Fruit fly (Drosophila melanogaster) whole organism, embryonic: Measurements from ENCODE around the gene Gale.

Experiments used
- Aef1 ChIP-seq: fragments of 200-800 bp; sonication (Bioruptor generic); IDR thresholded peaks from 3 replicates; pipeline ENCODE4 v1.3.6; 2022; ENCODE audit warnings: missing biosample characterization, missing genetic modification characterization
- CG10147 ChIP-seq: fragments of 200-800 bp; sonication (Bioruptor generic); optimal IDR thresholded peaks from 2 replicates; lab custom pipeline; 2019; ENCODE audit warnings: missing biosample characterization, mild to moderate bottlenecking, missing genetic modification characterization, moderate library complexity
- CG10979 ChIP-seq: fragments of 200-800 bp; sonication (Bioruptor generic); optimal IDR thresholded peaks from 2 replicates; lab custom pipeline; 2018; ENCODE audit warnings: missing biosample characterization, mild to moderate bottlenecking, missing genetic modification characterization, moderate library complexity
- CG11723 ChIP-seq: fragments of 200-800 bp; sonication (Bioruptor generic); optimal IDR thresholded peaks from 2 replicates; lab custom pipeline; 2017; ENCODE audit warnings: missing biosample characterization, mild to moderate bottlenecking, missing genetic modification characterization
- CG12219 ChIP-seq: fragments of 200-800 bp; sonication (Bioruptor generic); optimal IDR thresholded peaks from 3 replicates; lab custom pipeline; 2018; ENCODE audit warnings: missing biosample characterization, mild to moderate bottlenecking, missing genetic modification characterization
- CG1647 ChIP-seq: fragments of 200-800 bp; sonication (Bioruptor generic); optimal IDR thresholded peaks from 3 replicates; lab custom pipeline; 2016; ENCODE audit warnings: missing biosample characterization, missing genetic modification characterization
- CG17802 ChIP-seq: fragments of 200-800 bp; sonication (Bioruptor generic); optimal IDR thresholded peaks from 2 replicates; lab custom pipeline; 2018; ENCODE audit warnings: missing biosample characterization, mild to moderate bottlenecking, missing genetic modification characterization, moderate library complexity
- CG18262 ChIP-seq: fragments of 200-800 bp; optimal IDR thresholded peaks from 3 replicates; lab custom pipeline; 2019; ENCODE audit warnings: missing biosample characterization, mild to moderate bottlenecking, missing genetic modification characterization, moderate library complexity
- CG30431 ChIP-seq: fragments of 200-800 bp; sonication (Bioruptor generic); optimal IDR thresholded peaks from 2 replicates; lab custom pipeline; 2017; ENCODE audit warnings: missing biosample characterization, missing genetic modification characterization
- CG3847 ChIP-seq: fragments of 200-800 bp; sonication (Bioruptor generic); IDR thresholded peaks from 2 replicates; pipeline ENCODE4 v1.3.6; 2022; ENCODE audit warnings: missing biosample characterization, missing genetic modification characterization
- CG4360 ChIP-seq: fragments of 200-800 bp; sonication (Bioruptor generic); IDR thresholded peaks from 2 replicates; pipeline ENCODE4 v1.3.6; 2022; ENCODE audit warnings: missing biosample characterization, missing genetic modification characterization
- CG6175 ChIP-seq: fragments of 200-800 bp; sonication (Bioruptor generic); IDR thresholded peaks from 3 replicates; pipeline ENCODE4 v1.3.6; 2022; ENCODE audit warnings: missing biosample characterization, missing genetic modification characterization
- CG6654 ChIP-seq: fragments of 200-800 bp; sonication (Bioruptor generic); optimal IDR thresholded peaks from 2 replicates; lab custom pipeline; 2017; ENCODE audit warnings: missing biosample characterization, mild to moderate bottlenecking, missing genetic modification characterization
- CG7928 ChIP-seq: fragments of 200-800 bp; sonication (Bioruptor generic); optimal IDR thresholded peaks from 2 replicates; lab custom pipeline; 2017; ENCODE audit warnings: missing biosample characterization, mild to moderate bottlenecking, missing genetic modification characterization
- CG9215 ChIP-seq: fragments of 200-800 bp; sonication (Bioruptor generic); IDR thresholded peaks from 2 replicates; pipeline ENCODE4 v1.3.6; 2022; ENCODE audit warnings: missing biosample characterization, missing genetic modification characterization
- CG9727 ChIP-seq: fragments of 200-800 bp; sonication (Bioruptor generic); optimal IDR thresholded peaks from 3 replicates; lab custom pipeline; 2017; ENCODE audit warnings: missing biosample characterization, mild to moderate bottlenecking, missing genetic modification characterization
- CG9876 ChIP-seq: fragments of 200-800 bp; sonication (Bioruptor generic); optimal IDR thresholded peaks from 2 replicates; lab custom pipeline; 2016; ENCODE audit warnings: missing biosample characterization, missing genetic modification characterization
- CTCF ChIP-seq: fragments of 200-800 bp; sonication (Bioruptor generic); optimal IDR thresholded peaks from 2 replicates; lab custom pipeline; 2017; ENCODE audit warnings: missing biosample characterization, mild to moderate bottlenecking, missing genetic modification characterization, moderate library complexity
- CkIIα-i1 ChIP-seq: fragments of 200-800 bp; sonication (Bioruptor generic); IDR thresholded peaks from 2 replicates; pipeline ENCODE4 v1.3.6; 2022; ENCODE audit warnings: missing biosample characterization, missing genetic modification characterization
- CoRest ChIP-seq: fragments of 200-800 bp; sonication (Bioruptor generic); optimal IDR thresholded peaks from 3 replicates; lab custom pipeline; 2018; ENCODE audit warnings: missing biosample characterization, mild to moderate bottlenecking, missing genetic modification characterization, moderate library complexity
- CrebB ChIP-seq: fragments of 200-800 bp; sonication (Bioruptor generic); optimal IDR thresholded peaks from 3 replicates; lab custom pipeline; 2018; ENCODE audit warnings: missing biosample characterization, mild to moderate bottlenecking, missing genetic modification characterization
- Deaf1 ChIP-seq: fragments of 200-800 bp; optimal IDR thresholded peaks from 3 replicates; lab custom pipeline; 2019; ENCODE audit warnings: missing biosample characterization, mild to moderate bottlenecking, missing genetic modification characterization, moderate library complexity
- Fer2 ChIP-seq: fragments of 200-800 bp; sonication (Bioruptor generic); optimal IDR thresholded peaks from 2 replicates; lab custom pipeline; 2018; ENCODE audit warnings: missing biosample characterization, mild to moderate bottlenecking, missing genetic modification characterization, moderate library complexity
- Gug ChIP-seq: fragments of 200-800 bp; sonication (Bioruptor generic); IDR thresholded peaks from 4 replicates; pipeline ENCODE4 v1.3.6; 2022; ENCODE audit warnings: missing biosample characterization, missing genetic modification characterization
- HLH4C ChIP-seq: fragments of 200-800 bp; sonication (Bioruptor generic); IDR thresholded peaks from 3 replicates; pipeline ENCODE4 v1.3.6; 2022; ENCODE audit warnings: missing biosample characterization, missing genetic modification characterization; ENCODE audit not compliant: partially characterized antibody
- Kr ChIP-seq: fragments of 200-800 bp; sonication (Bioruptor generic); optimal IDR thresholded peaks from 2 replicates; lab custom pipeline; 2017; ENCODE audit warnings: missing biosample characterization, mild to moderate bottlenecking, missing genetic modification characterization
- NfI ChIP-seq: fragments of 200-800 bp; sonication (Bioruptor generic); optimal IDR thresholded peaks from 3 replicates; lab custom pipeline; 2018; ENCODE audit warnings: missing biosample characterization, mild to moderate bottlenecking, missing genetic modification characterization, moderate library complexity
- Ptx1 ChIP-seq: fragments of 200-800 bp; sonication (Bioruptor generic); IDR thresholded peaks from 2 replicates; pipeline ENCODE4 v1.3.6; 2022; ENCODE audit warnings: missing biosample characterization, missing genetic modification characterization
- Sin3A ChIP-seq: fragments of >200 bp; optimal IDR thresholded peaks from 2 replicates; lab custom pipeline; 2018
- Ssrp ChIP-seq: fragments of 200-800 bp; sonication (Bioruptor generic); optimal IDR thresholded peaks from 2 replicates; lab custom pipeline; 2018; ENCODE audit warnings: missing biosample characterization, mild to moderate bottlenecking, missing genetic modification characterization, moderate library complexity
- al ChIP-seq: fragments of 200-800 bp; sonication (Bioruptor generic); IDR thresholded peaks from 2 replicates; pipeline ENCODE4 v1.3.6; 2022; ENCODE audit warnings: missing biosample characterization, missing genetic modification characterization
- amos ChIP-seq: fragments of 200-800 bp; sonication (Bioruptor generic); IDR thresholded peaks from 2 replicates; pipeline ENCODE4 v1.3.6; 2022; ENCODE audit warnings: missing biosample characterization, missing genetic modification characterization; ENCODE audit not compliant: partially characterized antibody
- ash1 ChIP-seq: fragments of 200-800 bp; sonication (Bioruptor generic); optimal IDR thresholded peaks from 2 replicates; lab custom pipeline; 2018; ENCODE audit warnings: missing biosample characterization, mild to moderate bottlenecking, missing genetic modification characterization
- bsh ChIP-seq, 2 experiments: fragments of 200-800 bp; sonication (Bioruptor generic); optimal IDR thresholded peaks; 2 replicates each; lab custom pipeline; 2017 to 2018; ENCODE audit warnings: mild to moderate bottlenecking in 2 of 2, missing biosample characterization in 2 of 2, missing genetic modification characterization in 2 of 2, moderate library complexity in 1 of 2
- ci ChIP-seq: fragments of 200-800 bp; sonication (Bioruptor generic); IDR thresholded peaks from 3 replicates; pipeline ENCODE4 v1.3.6; 2022; ENCODE audit warnings: missing biosample characterization, missing genetic modification characterization
- corto ChIP-seq: fragments of 200-800 bp; sonication (Bioruptor generic); optimal IDR thresholded peaks from 2 replicates; lab custom pipeline; 2016; ENCODE audit warnings: missing biosample characterization, mild to moderate bottlenecking, missing genetic modification characterization, moderate library complexity
- dm ChIP-seq: fragments of 200-800 bp; sonication (Bioruptor generic); optimal IDR thresholded peaks from 3 replicates; lab custom pipeline; 2016; ENCODE audit warnings: missing biosample characterization, missing genetic modification characterization
- dysf ChIP-seq: fragments of 200-800 bp; sonication (Bioruptor generic); IDR thresholded peaks from 3 replicates; pipeline ENCODE4 v1.3.6; 2022; ENCODE audit warnings: missing biosample characterization, missing genetic modification characterization
- gem ChIP-seq: fragments of 200-800 bp; sonication (Bioruptor generic); optimal IDR thresholded peaks from 2 replicates; lab custom pipeline; 2019; ENCODE audit warnings: missing biosample characterization, mild to moderate bottlenecking, missing genetic modification characterization, moderate library complexity
- gro ChIP-seq: fragments of 200-800 bp; sonication (Bioruptor generic); optimal IDR thresholded peaks from 2 replicates; lab custom pipeline; 2016; ENCODE audit warnings: missing biosample characterization, missing genetic modification characterization
- gsb ChIP-seq: fragments of 200-800 bp; sonication (Bioruptor generic); IDR thresholded peaks from 2 replicates; pipeline ENCODE4 v1.3.6; 2022; ENCODE audit warnings: missing biosample characterization, missing genetic modification characterization
- gt ChIP-seq: fragments of 200-800 bp; sonication (Bioruptor generic); IDR thresholded peaks from 2 replicates; pipeline ENCODE4 v1.3.6; 2022; ENCODE audit warnings: missing biosample characterization, missing genetic modification characterization
- her ChIP-seq: fragments of 200-800 bp; sonication (Bioruptor generic); optimal IDR thresholded peaks from 2 replicates; lab custom pipeline; 2016; ENCODE audit warnings: missing biosample characterization, missing genetic modification characterization
- knrl ChIP-seq: fragments of 200-800 bp; sonication (Bioruptor generic); IDR thresholded peaks from 3 replicates; pipeline ENCODE4 v1.3.6; 2022; ENCODE audit warnings: missing biosample characterization, missing genetic modification characterization; ENCODE audit not compliant: partially characterized antibody
- lmd ChIP-seq: fragments of 200-800 bp; sonication (Bioruptor generic); IDR thresholded peaks from 2 replicates; pipeline ENCODE4 v1.3.6; 2022; ENCODE audit warnings: missing biosample characterization, missing genetic modification characterization
- lola ChIP-seq, 3 experiments: fragments of >200 bp in 2 of 3; fragments of 200-800 bp in 1 of 3; sonication (Bioruptor generic) in 1 of 3; optimal IDR thresholded peaks; 2 replicates each; lab custom pipeline; 2017 to 2019; ENCODE audit warnings: missing biosample characterization in 3 of 3, missing genetic modification characterization in 3 of 3, mild to moderate bottlenecking in 1 of 3, moderate library complexity in 1 of 3
- mam ChIP-seq: fragments of 200-800 bp; sonication (Bioruptor generic); optimal IDR thresholded peaks from 3 replicates; lab custom pipeline; 2016; ENCODE audit warnings: missing biosample characterization, missing genetic modification characterization
- peb ChIP-seq: fragments of 200-800 bp; sonication (Bioruptor generic); IDR thresholded peaks from 2 replicates; pipeline ENCODE4 v1.3.6; 2022; ENCODE audit warnings: missing biosample characterization, missing genetic modification characterization
- pum ChIP-seq: fragments of 200-800 bp; sonication (Bioruptor generic); optimal IDR thresholded peaks from 2 replicates; lab custom pipeline; 2016; ENCODE audit warnings: missing biosample characterization, missing genetic modification characterization
- sens-2 ChIP-seq: fragments of 200-800 bp; sonication (Bioruptor generic); IDR thresholded peaks from 2 replicates; pipeline ENCODE4 v1.3.6; 2022; ENCODE audit warnings: missing biosample characterization, missing genetic modification characterization
- zfh1 ChIP-seq: fragments of 200-800 bp; sonication (Bioruptor generic); IDR thresholded peaks from 3 replicates; pipeline ENCODE4 v1.3.6; 2022; ENCODE audit warnings: missing biosample characterization, missing genetic modification characterization

Gale gene

dm6 chr3L:615425-616046 is 32.8 kb upstream of the Gale start (continued):
- TF ChIP-seq CG6175 (GFP tag; lab: Robert Waterston, UW), result 0 out of 3 replicates have a peak, but pooled peaks have one; percentile 9
- no peak for TF ChIP-seq HLH4C (GFP tag; lab: Robert Waterston, UW)
- TF ChIP-seq CG6654 (GFP tag; lab: Kevin White, UChicago), result peak; percentile 62
- peak; percentile 51; the same call in 1 of the 2 replicates for TF ChIP-seq gt
- TF ChIP-seq amos (GFP tag; lab: Robert Waterston, UW), result no peak
- TF ChIP-seq al (GFP tag; lab: Robert Waterston, UW), result no peak
- peak; percentile 72 for TF ChIP-seq CrebB (tag; lab: Kevin White, UChicago)
- TF ChIP-seq CG10979 (tag; lab: Kevin White, UChicago), result peak; percentile 92
- peak; percentile 88 for TF ChIP-seq Ssrp
- peak; percentile 44 for TF ChIP-seq CTCF (GFP tag; lab: Kevin White, UChicago)
- peak; percentile 52; the same call in 2 of the 4 replicates for TF ChIP-seq Gug (GFP tag; lab: Robert Waterston, UW)
- TF ChIP-seq CG30431, result peak; percentile 73
- peak; percentile 57 for TF ChIP-seq dm (GFP tag; lab: Kevin White, UChicago)
- peak; percentile 95 for TF ChIP-seq gem (tag; lab: Kevin White, UChicago)
- TF ChIP-seq Kr (GFP tag; lab: Kevin White, UChicago), result no peak
- peak; percentile 63 for TF ChIP-seq Deaf1
- peak; percentile 48; the same call in 1 of the 2 replicates for TF ChIP-seq CkIIα-i1
- TF ChIP-seq CG9876 (GFP tag; lab: Kevin White, UChicago), result peak; percentile 84
- TF ChIP-seq her (GFP tag; lab: Kevin White, UChicago), result peak; percentile 72
- TF ChIP-seq CG11723 (GFP tag; lab: Kevin White, UChicago), result peak; percentile 81
- TF ChIP-seq CG10147, result peak; percentile 70
- TF ChIP-seq Sin3A, result no peak
- peak; percentile 80 for TF ChIP-seq CG12219
- peak; percentile 66 for TF ChIP-seq CG3847 (GFP tag; lab: Robert Waterston, UW)
- TF ChIP-seq CG9727 (GFP tag; lab: Kevin White, UChicago), result peak; percentile 77
- TF ChIP-seq CG18262 (tag; lab: Kevin White, UChicago), result peak; percentile 90
- TF ChIP-seq NfI (GFP tag; lab: Kevin White, UChicago), result peak; percentile 72
- no peak for TF ChIP-seq corto
- peak; percentile 89 for TF ChIP-seq CoRest
- TF ChIP-seq gro (GFP tag; lab: Kevin White, UChicago), result peak; percentile 39
- peak; percentile 91 for TF ChIP-seq dysf (GFP tag; lab: Robert Waterston, UW)
- peak; percentile 51; the same call in 1 of the 2 replicates for TF ChIP-seq CG4360 (GFP tag; lab: Robert Waterston, UW)
- peak; percentile 80 for TF ChIP-seq pum (GFP tag; lab: Kevin White, UChicago)
- TF ChIP-seq lmd (GFP tag; lab: Robert Waterston, UW), result peak; percentile 90
- no peak for TF ChIP-seq CG7928 (GFP tag; lab: Kevin White, UChicago)
- TF ChIP-seq ci, result peak; percentile 94
- peak; percentile 90 for TF ChIP-seq zfh1
- TF ChIP-seq Ptx1 (GFP tag; lab: Robert Waterston, UW), result peak; percentile 93
- TF ChIP-seq Fer2, result peak; percentile 32
- TF ChIP-seq lola (GFP tag; optimal IDR thresholded peaks at IDR 0.05; lab: Kevin White, UChicago), result peak in 1 of 3 experiments; percentile 87
- TF ChIP-seq peb (GFP tag; lab: Robert Waterston, UW), result peak; percentile 79
- peak; percentile 87 for TF ChIP-seq Aef1 (GFP tag; lab: Robert Waterston, UW)
- no peak for TF ChIP-seq knrl (GFP tag; lab: Robert Waterston, UW)
- peak; percentile 57; the same call in 1 of the 2 replicates for TF ChIP-seq gsb (GFP tag; lab: Robert Waterston, UW)
- peak; percentile 40 to 93 for TF ChIP-seq bsh (GFP tag; optimal IDR thresholded peaks at IDR 0.05; lab: Kevin White, UChicago)
- TF ChIP-seq mam (GFP tag; lab: Kevin White, UChicago), result peak; percentile 75
- TF ChIP-seq ash1, result no peak
- peak; percentile 74 for TF ChIP-seq CG1647 (GFP tag; lab: Kevin White, UChicago)
- peak; percentile 68 for TF ChIP-seq CG9215 (GFP tag; lab: Robert Waterston, UW)
- TF ChIP-seq sens-2 (GFP tag; lab: Robert Waterston, UW), result peak; percentile 81
- TF ChIP-seq CG17802, result peak; percentile 77
